Fruit fly (Drosophila melanogaster) S2 (cell line): ENCODE data around the gene Mettl14.

Experiments used
- CG8478 ChIP-seq: fragments of >200 bp; optimal IDR thresholded peaks from 2 replicates; lab custom pipeline; 2018
- CTCF ChIP-seq, 2 experiments: fragments of >200 bp; optimal IDR thresholded peaks; 2 replicates each; lab custom pipeline; 2018

The Mettl14 gene

dm6 chr2L:8307817-8308551, at the start of gene Mettl14, which contains the start of gene Ostgamma:
TSS of gene Mettl14 (plus strand) at chr2L:8308427.
TSS of gene Ostgamma (minus strand) at chr2L:8308192.
- TF ChIP-seq CTCF (optimal IDR thresholded peaks at IDR 0.05; lab: Kevin White, UChicago) (no peak), CG8478 (lab: Kevin White, UChicago) (no peak)

- no peak for TF ChIP-seq CTCF (optimal IDR thresholded peaks at IDR 0.05; lab: Kevin White, UChicago)
- TF ChIP-seq CG8478 (lab: Kevin White, UChicago): no peak
Measured at dm6 chr2L:8266145-8266544, 42.1 kb upstream of the Mettl14 start.

- TF ChIP-seq CTCF (optimal IDR thresholded peaks at IDR 0.05; lab: Kevin White, UChicago) (no peak), CG8478 (lab: Kevin White, UChicago) (no peak)
Measured at dm6 chr2L:8266670-8267435, 41.4 kb upstream of the Mettl14 start.

- TF ChIP-seq CG8478 (lab: Kevin White, UChicago): no peak
- no peak for TF ChIP-seq CTCF (optimal IDR thresholded peaks at IDR 0.05; lab: Kevin White, UChicago)
Measured at dm6 chr2L:8268679-8269078, 39.5 kb upstream of the Mettl14 start.

dm6 chr2L:8270916-8271315, 37.3 kb upstream of the Mettl14 start:
- TF ChIP-seq CTCF (optimal IDR thresholded peaks at IDR 0.05; lab: Kevin White, UChicago) (no peak), CG8478 (lab: Kevin White, UChicago) (no peak)

- no peak for TF ChIP-seq CTCF (optimal IDR thresholded peaks at IDR 0.05; lab: Kevin White, UChicago)
- no peak for TF ChIP-seq CG8478 (lab: Kevin White, UChicago)
Measured at dm6 chr2L:8274127-8274526, 34.1 kb upstream of the Mettl14 start.

dm6 chr2L:8274958-8275584, 33.2 kb upstream of the Mettl14 start:
- TF ChIP-seq CG8478 (lab: Kevin White, UChicago) (no peak), CTCF (optimal IDR thresholded peaks at IDR 0.05; lab: Kevin White, UChicago) (no peak)

- TF ChIP-seq CG8478 (lab: Kevin White, UChicago) (no peak), CTCF (optimal IDR thresholded peaks at IDR 0.05; lab: Kevin White, UChicago) (no peak)
Measured at dm6 chr2L:8276287-8276686, 31.9 kb upstream of the Mettl14 start.

- no peak for TF ChIP-seq CTCF (optimal IDR thresholded peaks at IDR 0.05; lab: Kevin White, UChicago)
- TF ChIP-seq CG8478 (lab: Kevin White, UChicago): no peak
Measured at dm6 chr2L:8276880-8277279, 31.3 kb upstream of the Mettl14 start.

- TF ChIP-seq CG8478 (lab: Kevin White, UChicago): no peak
- TF ChIP-seq CTCF (optimal IDR thresholded peaks at IDR 0.05; lab: Kevin White, UChicago): no peak
Measured at dm6 chr2L:8277561-8278201, 30.5 kb upstream of the Mettl14 start.

dm6 chr2L:8279400-8280065, 28.7 kb upstream of the Mettl14 start:
- TF ChIP-seq CTCF (optimal IDR thresholded peaks at IDR 0.05; lab: Kevin White, UChicago) (no peak), CG8478 (lab: Kevin White, UChicago) (no peak)

dm6 chr2L:8280225-8280624, 28.0 kb upstream of the Mettl14 start:
- TF ChIP-seq CTCF (optimal IDR thresholded peaks at IDR 0.05; lab: Kevin White, UChicago) (no peak), CG8478 (lab: Kevin White, UChicago) (no peak)

- TF ChIP-seq CTCF (optimal IDR thresholded peaks at IDR 0.05; lab: Kevin White, UChicago) (no peak), CG8478 (lab: Kevin White, UChicago) (no peak)
Measured at dm6 chr2L:8281872-8282271, 26.4 kb upstream of the Mettl14 start.
